Worm (Caenorhabditis elegans) whole organism, L3 larva: ENCODE results near the gene str-252.

Experiments
- R02D3.7 ChIP-seq: fragments of 150-350 bp; optimal IDR thresholded peaks from 2 replicates; lab custom pipeline; 2014; ENCODE audit warnings: missing biosample characterization, missing genetic modification characterization
- aly-2 ChIP-seq: fragments of 150-350 bp; optimal IDR thresholded peaks from 2 replicates; lab custom pipeline; 2014; ENCODE audit warnings: missing biosample characterization, missing genetic modification characterization
- ama-1 ChIP-seq: fragments of 150-350 bp; optimal IDR thresholded peaks from 2 replicates; lab custom pipeline; 2018
- ceh-16 ChIP-seq: sonication (generic microtip); optimal IDR thresholded peaks from 2 replicates; lab custom pipeline; 2017; ENCODE audit warnings: missing biosample characterization, missing genetic modification characterization
- ceh-9 ChIP-seq: sonication (generic microtip); optimal IDR thresholded peaks from 2 replicates; lab custom pipeline; 2018; ENCODE audit warnings: missing biosample characterization, missing genetic modification characterization
- daf-12 ChIP-seq: fragments of 150-350 bp; optimal IDR thresholded peaks from 2 replicates; lab custom pipeline; 2014; ENCODE audit warnings: missing biosample characterization, missing genetic modification reagents, missing genetic modification characterization
- egl-27 ChIP-seq: sonication (generic microtip); optimal IDR thresholded peaks from 4 replicates; lab custom pipeline; 2017; ENCODE audit warnings: missing biosample characterization, missing genetic modification reagents, missing genetic modification characterization
- elt-1 ChIP-seq: fragments of 150-350 bp; optimal IDR thresholded peaks from 2 replicates; lab custom pipeline; 2014; ENCODE audit warnings: missing biosample characterization, missing genetic modification characterization
- elt-2 ChIP-seq: sonication (generic microtip); optimal IDR thresholded peaks from 2 replicates; lab custom pipeline; 2016; ENCODE audit warnings: missing genetic modification reagents, mild to moderate bottlenecking, missing genetic modification characterization, missing compliant biosample characterization
- elt-3 ChIP-seq, 3 experiments: fragments of 150-350 bp in 1 of 3; sonication (generic microtip) in 2 of 3; optimal IDR thresholded peaks; 2 replicates in 2 of 3; 4 replicates in 1 of 3; lab custom pipeline; 2014 to 2017; ENCODE audit warnings: missing biosample characterization in 3 of 3, missing genetic modification characterization in 3 of 3
- eor-1 ChIP-seq, 2 experiments: fragments of 150-350 bp; optimal IDR thresholded peaks; 2 replicates each; lab custom pipeline; 2014 to 2018; ENCODE audit warnings: missing biosample characterization in 2 of 2, missing genetic modification characterization in 2 of 2
- fos-1 ChIP-seq: fragments of 150-350 bp; optimal IDR thresholded peaks from 2 replicates; lab custom pipeline; 2014; ENCODE audit warnings: missing biosample characterization, missing genetic modification characterization
- hmg-11 ChIP-seq: sonication (generic microtip); optimal IDR thresholded peaks from 2 replicates; lab custom pipeline; 2016; ENCODE audit warnings: missing genetic modification characterization, missing compliant biosample characterization
- jun-1 ChIP-seq: fragments of 150-350 bp; optimal IDR thresholded peaks from 2 replicates; lab custom pipeline; 2014; ENCODE audit warnings: missing biosample characterization, missing genetic modification reagents, missing genetic modification characterization
- lin-39 ChIP-seq: fragments of 150-350 bp; optimal IDR thresholded peaks from 2 replicates; lab custom pipeline; 2018; ENCODE audit warnings: missing biosample characterization, missing genetic modification reagents, missing genetic modification characterization
- lsy-12 ChIP-seq: sonication (generic microtip); optimal IDR thresholded peaks from 2 replicates; lab custom pipeline; 2016; ENCODE audit warnings: mild to moderate bottlenecking, missing genetic modification characterization, missing compliant biosample characterization
- mdl-1 ChIP-seq: fragments of 150-350 bp; optimal IDR thresholded peaks from 2 replicates; lab custom pipeline; 2014; ENCODE audit warnings: missing biosample characterization, missing genetic modification characterization
- nfya-1 ChIP-seq: sonication (generic microtip); optimal IDR thresholded peaks from 2 replicates; lab custom pipeline; 2017; ENCODE audit warnings: missing genetic modification characterization, mild to moderate bottlenecking, missing compliant biosample characterization, antibody characterized with exemption, moderate library complexity; ENCODE audit not compliant: insufficient read depth
- nhr-11 ChIP-seq: fragments of 150-350 bp; optimal IDR thresholded peaks from 2 replicates; lab custom pipeline; 2014; ENCODE audit warnings: missing biosample characterization, missing genetic modification characterization
- nhr-12 ChIP-seq: fragments of 150-350 bp; optimal IDR thresholded peaks from 2 replicates; lab custom pipeline; 2014; ENCODE audit warnings: missing biosample characterization, missing genetic modification characterization
- nhr-23 ChIP-seq: fragments of 150-350 bp; optimal IDR thresholded peaks from 2 replicates; lab custom pipeline; 2014; ENCODE audit warnings: missing biosample characterization, missing genetic modification reagents, missing genetic modification characterization
- nhr-237 ChIP-seq: fragments of 150-350 bp; optimal IDR thresholded peaks from 2 replicates; lab custom pipeline; 2014; ENCODE audit warnings: missing biosample characterization, missing genetic modification characterization
- nhr-25 ChIP-seq: sonication (generic microtip); optimal IDR thresholded peaks from 2 replicates; lab custom pipeline; 2017; ENCODE audit warnings: missing biosample characterization, missing genetic modification characterization
- nhr-28 ChIP-seq: fragments of 150-350 bp; optimal IDR thresholded peaks from 2 replicates; lab custom pipeline; 2014; ENCODE audit warnings: missing biosample characterization, missing genetic modification characterization
- nhr-77 ChIP-seq: fragments of 150-350 bp; optimal IDR thresholded peaks from 2 replicates; lab custom pipeline; 2014; ENCODE audit warnings: missing biosample characterization, missing genetic modification characterization
- pha-4 ChIP-seq: fragments of 150-350 bp; optimal IDR thresholded peaks from 2 replicates; lab custom pipeline; 2014; ENCODE audit warnings: missing biosample characterization, missing genetic modification reagents, missing genetic modification characterization
- pqm-1 ChIP-seq: fragments of 150-350 bp; optimal IDR thresholded peaks from 2 replicates; lab custom pipeline; 2017; ENCODE audit warnings: missing biosample characterization, missing genetic modification characterization, inconsistent platforms
- skn-1 ChIP-seq: fragments of 150-350 bp; optimal IDR thresholded peaks from 2 replicates; lab custom pipeline; 2014; ENCODE audit warnings: missing biosample characterization, missing genetic modification characterization
- snpc-4 ChIP-seq: fragments of 150-350 bp; optimal IDR thresholded peaks from 2 replicates; lab custom pipeline; 2014; ENCODE audit warnings: missing biosample characterization, missing genetic modification characterization
- unc-39 ChIP-seq: sonication (generic microtip); optimal IDR thresholded peaks from 4 replicates; lab custom pipeline; 2017; ENCODE audit warnings: missing biosample characterization, missing genetic modification characterization
- unc-62 ChIP-seq: fragments of 150-350 bp; sonication (generic microtip); optimal IDR thresholded peaks from 4 replicates; lab custom pipeline; 2014; ENCODE audit warnings: missing biosample characterization, missing genetic modification reagents, missing genetic modification characterization
- zag-1 ChIP-seq: fragments of 150-350 bp; optimal IDR thresholded peaks from 2 replicates; lab custom pipeline; 2014; ENCODE audit warnings: missing biosample characterization, missing genetic modification characterization
- ztf-11 ChIP-seq: fragments of 150-350 bp; optimal IDR thresholded peaks from 2 replicates; lab custom pipeline; 2014; ENCODE audit warnings: missing biosample characterization, missing genetic modification characterization
- ztf-4 ChIP-seq: fragments of 150-350 bp; optimal IDR thresholded peaks from 2 replicates; lab custom pipeline; 2014; ENCODE audit warnings: missing biosample characterization, missing genetic modification characterization

str-252 gene

ce11 chrV:13936850-13937249 lies 20.6 kb downstream of the str-252 start, which contains the start of gene srw-145:
Gene srw-145 (plus strand): TSS chrV:13937150.
- TF ChIP-seq nhr-11 (tag; lab: Kevin White, UChicago): peak; percentile 62
- no peak for TF ChIP-seq unc-62 (GFP tag; lab: Kevin White, UChicago)

- no peak for TF ChIP-seq nfya-1 (tag; lab: Kevin White, UChicago)
- TF ChIP-seq skn-1: no peak
- no peak for TF ChIP-seq lsy-12
- no peak for TF ChIP-seq aly-2
- no peak for TF ChIP-seq ceh-9 (tag; lab: Kevin White, UChicago)
- TF ChIP-seq ama-1 (lab: Kevin White, UChicago): no peak
- TF ChIP-seq snpc-4: no peak
- no peak for TF ChIP-seq nhr-237 (tag; lab: Kevin White, UChicago)
- no peak for TF ChIP-seq nhr-11 (tag; lab: Kevin White, UChicago)
- TF ChIP-seq zag-1 (tag; lab: Kevin White, UChicago): no peak
- no peak for TF ChIP-seq nhr-25 (tag; lab: Kevin White, UChicago)
- no peak for TF ChIP-seq R02D3.7 (tag; lab: Kevin White, UChicago)
- TF ChIP-seq eor-1 (tag; optimal IDR thresholded peaks at IDR 0.05; lab: Kevin White, UChicago): no peak
- TF ChIP-seq lin-39 (tag; lab: Kevin White, UChicago): no peak
- no peak for TF ChIP-seq fos-1 (tag; lab: Kevin White, UChicago)
- no peak for TF ChIP-seq elt-1
- TF ChIP-seq unc-62 (GFP tag; lab: Kevin White, UChicago): no peak
- TF ChIP-seq nhr-23: no peak
- TF ChIP-seq ceh-16 (tag; lab: Kevin White, UChicago): no peak
- no peak for TF ChIP-seq jun-1 (tag; lab: Kevin White, UChicago)
- TF ChIP-seq, all 47 proteins: peak for 0
Measured at ce11 chrV:13942082-13942481, 25.8 kb downstream of the str-252 start, which contains the start of gene dpr-1. Gene dpr-1 (minus strand): TSS chrV:13942182.

- no peak for TF ChIP-seq hmg-11
- no peak for TF ChIP-seq elt-3 (tag; optimal IDR thresholded peaks at IDR 0.05; lab: Kevin White, UChicago)
- TF ChIP-seq ceh-16 (tag; lab: Kevin White, UChicago): no peak
- no peak for TF ChIP-seq nhr-237 (tag; lab: Kevin White, UChicago)
- TF ChIP-seq egl-27: no peak
- no peak for TF ChIP-seq daf-12 (tag; lab: Kevin White, UChicago)
- no peak for TF ChIP-seq nhr-77
- no peak for TF ChIP-seq mdl-1 (tag; lab: Kevin White, UChicago)
- TF ChIP-seq ztf-11 (tag; lab: Kevin White, UChicago): no peak
- no peak for TF ChIP-seq nhr-28 (tag; lab: Kevin White, UChicago)
- no peak for TF ChIP-seq skn-1
- TF ChIP-seq pqm-1 (tag; lab: Kevin White, UChicago): no peak
- TF ChIP-seq elt-2 (tag; lab: Kevin White, UChicago): no peak
- TF ChIP-seq, all 47 proteins: peak for 0
Measured at ce11 chrV:13946385-13947019, 30.2 kb downstream of the str-252 start, which contains the start of the genes srx-10 and clec-226. Gene srx-10 (minus strand): TSS chrV:13946485. Gene clec-226 (plus strand): TSS chrV:13946969.

- TF ChIP-seq elt-2 (tag; lab: Kevin White, UChicago) (peak; percentile 3), R02D3.7 (tag; lab: Kevin White, UChicago) (no peak), pqm-1 (tag; lab: Kevin White, UChicago) (peak; percentile 38)
Measured at ce11 chrV:13949010-13949409, 32.7 kb downstream of the str-252 start, which contains the start of gene R10D12.6. Gene R10D12.6 (plus strand): TSS chrV:13949310.

- TF ChIP-seq nhr-12 (tag; lab: Kevin White, UChicago) (no peak), elt-2 (tag; lab: Kevin White, UChicago) (no peak), nhr-237 (tag; lab: Kevin White, UChicago) (no peak), unc-39 (no peak), ztf-11 (tag; lab: Kevin White, UChicago) (no peak), pha-4 (tag; lab: Kevin White, UChicago) (no peak), fos-1 (tag; lab: Kevin White, UChicago) (no peak), eor-1 (tag; optimal IDR thresholded peaks at IDR 0.05; lab: Kevin White, UChicago) (no peak), ztf-4 (tag; lab: Kevin White, UChicago) (no peak)
Measured at ce11 chrV:13949752-13950151, 33.5 kb downstream of the str-252 start, which contains the start of gene R10D12.7. Gene R10D12.7 (plus strand): TSS chrV:13950052.
